Worm (Caenorhabditis elegans) whole organism, L1 larva: Measurements from ENCODE around the gene C16A3.6.

Experiments used
- elt-3 ChIP-seq, 6 experiments: fragments of 150-350 bp in 1 of 6; sonication (generic microtip); optimal IDR thresholded peaks; 2 replicates each; lab custom pipeline; 2017 to 2018; ENCODE audit warnings: missing biosample characterization in 6 of 6, missing genetic modification characterization in 6 of 6, inconsistent platforms in 1 of 6
- fos-1 ChIP-seq: fragments of 150-350 bp; optimal IDR thresholded peaks from 2 replicates; lab custom pipeline; 2014; ENCODE audit warnings: missing biosample characterization, missing genetic modification characterization
- irx-1 ChIP-seq: sonication (generic microtip); optimal IDR thresholded peaks from 2 replicates; lab custom pipeline; 2016; ENCODE audit warnings: missing genetic modification characterization, missing compliant biosample characterization
- jun-1 ChIP-seq: fragments of 150-350 bp; optimal IDR thresholded peaks from 2 replicates; lab custom pipeline; 2014; ENCODE audit warnings: missing biosample characterization, missing genetic modification reagents, missing genetic modification characterization
- mdl-1 ChIP-seq, 2 experiments: fragments of 150-350 bp; optimal IDR thresholded peaks; 2 replicates each; lab custom pipeline; 2014 to 2017; ENCODE audit warnings: missing biosample characterization in 2 of 2, missing genetic modification characterization in 2 of 2, inconsistent platforms in 1 of 2
- nhr-12 ChIP-seq: sonication (generic microtip); optimal IDR thresholded peaks from 2 replicates; lab custom pipeline; 2017; ENCODE audit warnings: missing biosample characterization, missing genetic modification characterization
- nhr-237 ChIP-seq: fragments of 150-350 bp; optimal IDR thresholded peaks from 2 replicates; lab custom pipeline; 2014; ENCODE audit warnings: missing biosample characterization, missing genetic modification characterization
- nhr-84 ChIP-seq: sonication (generic microtip); optimal IDR thresholded peaks from 2 replicates; lab custom pipeline; 2017; ENCODE audit warnings: missing biosample characterization, missing genetic modification characterization
- snu-23 ChIP-seq: sonication (generic microtip); optimal IDR thresholded peaks from 2 replicates; lab custom pipeline; 2016; ENCODE audit warnings: missing genetic modification characterization, missing compliant biosample characterization
- tbx-2 ChIP-seq: sonication (generic microtip); optimal IDR thresholded peaks from 2 replicates; lab custom pipeline; 2016; ENCODE audit warnings: missing genetic modification characterization, missing compliant biosample characterization
- unc-62 ChIP-seq: fragments of 150-350 bp; optimal IDR thresholded peaks from 2 replicates; lab custom pipeline; 2014; ENCODE audit warnings: missing biosample characterization, missing genetic modification reagents, missing genetic modification characterization
- zag-1 ChIP-seq: fragments of 150-350 bp; optimal IDR thresholded peaks from 2 replicates; lab custom pipeline; 2014; ENCODE audit warnings: missing biosample characterization, missing genetic modification characterization

ce11 chrIII:6348578-6348977, 30.4 kb upstream of the C16A3.6 start:
- TF ChIP-seq snu-23 (GFP tag; lab: Kevin White, UChicago) (no peak), irx-1 (peak; percentile 46), elt-3 (tag; optimal IDR thresholded peaks at IDR 0.05; lab: Kevin White, UChicago) (no peak), tbx-2 (tag; lab: Kevin White, UChicago) (peak; percentile 57), unc-62 (GFP tag; lab: Kevin White, UChicago) (no peak), zag-1 (tag; lab: Kevin White, UChicago) (no peak), nhr-12 (tag; lab: Kevin White, UChicago) (no peak), mdl-1 (tag; optimal IDR thresholded peaks at IDR 0.05; lab: Kevin White, UChicago) (no peak), jun-1 (tag; lab: Kevin White, UChicago) (no peak), nhr-237 (tag; lab: Kevin White, UChicago) (no peak), fos-1 (no peak), nhr-84 (tag; lab: Kevin White, UChicago) (no peak)
